Worm (Caenorhabditis elegans) whole organism, young adult: Measurements from ENCODE around the gene F09F7.6.
A peak's percentile ranks its signal among the peaks of the same experiment; 100 is the strongest.

Experiments used
- B0035.1 ChIP-seq: sonication (generic microtip); optimal IDR thresholded peaks from 2 replicates; lab custom pipeline; 2016; ENCODE audit warnings: missing genetic modification characterization, mild to moderate bottlenecking, missing compliant biosample characterization, missing genotype, missing genetic modification reagents
- B0336.3 ChIP-seq: fragments of 200-800 bp; sonication (Bioruptor generic); IDR thresholded peaks from 2 replicates; pipeline ENCODE4 v1.3.6; 2022; ENCODE audit warnings: missing genetic modification characterization, missing compliant biosample characterization
- C06A6.2 ChIP-seq: fragments of 200-800 bp; sonication (Bioruptor generic); conservative IDR thresholded peaks from 2 replicates; pipeline ENCODE4 v1.3.6; 2022; ENCODE audit warnings: missing genetic modification characterization, missing compliant biosample characterization
- C17E4.6 ChIP-seq: fragments of 200-800 bp; sonication (Bioruptor generic); IDR thresholded peaks from 2 replicates; pipeline ENCODE4 v1.3.6; 2022; ENCODE audit warnings: missing genetic modification reagents, missing genetic modification characterization, missing compliant biosample characterization
- D2030.7 ChIP-seq: fragments of 200-800 bp; sonication (Bioruptor generic); IDR thresholded peaks from 2 replicates; pipeline ENCODE4 v1.3.6; 2022; ENCODE audit warnings: missing genetic modification reagents, missing genetic modification characterization, missing compliant biosample characterization
- F10E7.11 ChIP-seq: sonication (generic microtip); optimal IDR thresholded peaks from 2 replicates; lab custom pipeline; 2017; ENCODE audit warnings: mild to moderate bottlenecking, missing genetic modification characterization, moderate library complexity, missing compliant biosample characterization
- F57A8.1 ChIP-seq: fragments of 200-800 bp; sonication (Bioruptor generic); optimal IDR thresholded peaks from 2 replicates; lab custom pipeline; 2018; ENCODE audit warnings: mild to moderate bottlenecking, missing genetic modification characterization, moderate library complexity, missing compliant biosample characterization
- F57C9.4 ChIP-seq: sonication (generic microtip); optimal IDR thresholded peaks from 2 replicates; lab custom pipeline; 2017; ENCODE audit warnings: mild to moderate bottlenecking, missing genetic modification characterization, missing compliant biosample characterization
- Y53F4B.3 ChIP-seq: fragments of 200-800 bp; sonication (Bioruptor generic); IDR thresholded peaks from 2 replicates; pipeline ENCODE4 v1.3.6; 2022; ENCODE audit warnings: missing genetic modification reagents, missing genetic modification characterization, missing compliant biosample characterization
- Y67H2A.10 ChIP-seq: fragments of 200-800 bp; sonication (Bioruptor generic); conservative IDR thresholded peaks from 2 replicates; pipeline ENCODE4 v1.3.6; 2022; ENCODE audit warnings: missing genetic modification reagents, missing genetic modification characterization, missing compliant biosample characterization
- akir-1 ChIP-seq: fragments of 200-800 bp; sonication (Bioruptor generic); optimal IDR thresholded peaks from 2 replicates; lab custom pipeline; 2018; ENCODE audit warnings: mild to moderate bottlenecking, missing genetic modification characterization, moderate library complexity, missing compliant biosample characterization
- aptf-2 ChIP-seq: fragments of 200-800 bp; sonication (Bioruptor generic); conservative IDR thresholded peaks from 2 replicates; pipeline ENCODE4 v1.3.6; 2022; ENCODE audit warnings: missing genetic modification reagents, missing genetic modification characterization, missing compliant biosample characterization
- aptf-3 ChIP-seq: fragments of 200-800 bp; sonication (Bioruptor generic); IDR thresholded peaks from 2 replicates; pipeline ENCODE4 v1.3.6; 2022; ENCODE audit warnings: missing genetic modification characterization, missing compliant biosample characterization
- athp-1 ChIP-seq: sonication (generic microtip); optimal IDR thresholded peaks from 2 replicates; lab custom pipeline; 2017; ENCODE audit warnings: mild to moderate bottlenecking, missing genetic modification characterization, missing compliant biosample characterization
- bed-1 ChIP-seq: fragments of 200-800 bp; sonication (Bioruptor generic); IDR thresholded peaks from 2 replicates; pipeline ENCODE4 v1.3.6; 2022; ENCODE audit warnings: missing genetic modification reagents, missing genetic modification characterization, missing compliant biosample characterization
- cebp-2 ChIP-seq: fragments of 200-800 bp; sonication (Bioruptor generic); IDR thresholded peaks from 2 replicates; pipeline ENCODE4 v1.3.6; 2022; ENCODE audit warnings: missing genetic modification characterization, missing compliant biosample characterization
- ceh-100 ChIP-seq: fragments of 200-800 bp; sonication (Bioruptor generic); IDR thresholded peaks from 2 replicates; pipeline ENCODE4 v1.3.6; 2022; ENCODE audit warnings: missing genetic modification reagents, missing genetic modification characterization, missing compliant biosample characterization
- ceh-58 ChIP-seq: fragments of 200-800 bp; sonication (Bioruptor generic); IDR thresholded peaks from 2 replicates; pipeline ENCODE4 v1.3.6; 2022; ENCODE audit warnings: missing genetic modification characterization, missing compliant biosample characterization
- ceh-79 ChIP-seq: sonication (generic microtip); optimal IDR thresholded peaks from 2 replicates; lab custom pipeline; 2017; ENCODE audit warnings: mild to moderate bottlenecking, missing genetic modification characterization, missing compliant biosample characterization
- chd-7 ChIP-seq: sonication (generic microtip); optimal IDR thresholded peaks from 2 replicates; lab custom pipeline; 2016; ENCODE audit warnings: mild to moderate bottlenecking, missing genetic modification characterization, moderate library complexity, missing compliant biosample characterization
- dpl-1 ChIP-seq: fragments of 150-350 bp; optimal IDR thresholded peaks from 2 replicates; lab custom pipeline; 2014; ENCODE audit warnings: missing biosample characterization, missing genetic modification reagents, missing genetic modification characterization
- ets-4 ChIP-seq: fragments of 200-800 bp; sonication (Bioruptor generic); optimal IDR thresholded peaks from 2 replicates; lab custom pipeline; 2018; ENCODE audit warnings: mild to moderate bottlenecking, missing genetic modification characterization, missing compliant biosample characterization
- him-1 ChIP-seq: sonication (generic microtip); optimal IDR thresholded peaks from 2 replicates; lab custom pipeline; 2016; ENCODE audit warnings: missing genotype, missing genetic modification reagents, missing genetic modification characterization, missing compliant biosample characterization
- hlh-12 ChIP-seq: sonication (generic microtip); optimal IDR thresholded peaks from 2 replicates; lab custom pipeline; 2016; ENCODE audit warnings: missing genetic modification characterization, missing compliant biosample characterization
- hlh-26 ChIP-seq: fragments of 200-800 bp; sonication (Bioruptor generic); conservative IDR thresholded peaks from 2 replicates; pipeline ENCODE4 v1.3.6; 2022; ENCODE audit warnings: missing genetic modification reagents, missing genetic modification characterization, missing compliant biosample characterization
- hmg-20 ChIP-seq: fragments of 200-800 bp; sonication (Bioruptor generic); IDR thresholded peaks from 2 replicates; pipeline ENCODE4 v1.3.6; 2022; ENCODE audit warnings: missing genetic modification reagents, missing genetic modification characterization, missing compliant biosample characterization
- hrde-1 ChIP-seq: sonication (generic microtip); optimal IDR thresholded peaks from 2 replicates; lab custom pipeline; 2016; ENCODE audit warnings: missing genetic modification characterization, mild to moderate bottlenecking, missing compliant biosample characterization, moderate library complexity, missing genotype, missing genetic modification reagents, borderline replicate concordance
- lin-26 ChIP-seq: fragments of 200-800 bp; sonication (Bioruptor generic); IDR thresholded peaks from 2 replicates; pipeline ENCODE4 v1.3.6; 2022; ENCODE audit warnings: missing genetic modification reagents, missing genetic modification characterization, missing compliant biosample characterization
- lin-35 ChIP-seq, 3 experiments: fragments of 150-350 bp in 2 of 3; sonication (generic microtip) in 1 of 3; optimal IDR thresholded peaks; 2 replicates each; lab custom pipeline; 2014 to 2018; ENCODE audit warnings: missing biosample characterization in 3 of 3, missing genetic modification characterization in 3 of 3, missing genetic modification reagents in 3 of 3
- lin-40 ChIP-seq: sonication (generic microtip); optimal IDR thresholded peaks from 2 replicates; lab custom pipeline; 2016; ENCODE audit warnings: missing genetic modification characterization, mild to moderate bottlenecking, missing compliant biosample characterization, missing genotype, missing genetic modification reagents
- lsl-1 ChIP-seq: fragments of 200-800 bp; sonication (Bioruptor generic); optimal IDR thresholded peaks from 2 replicates; lab custom pipeline; 2018; ENCODE audit warnings: mild to moderate bottlenecking, missing genetic modification characterization, moderate library complexity, missing compliant biosample characterization
- lsy-27 ChIP-seq: sonication (generic microtip); optimal IDR thresholded peaks from 2 replicates; lab custom pipeline; 2017; ENCODE audit warnings: missing genetic modification characterization, mild to moderate bottlenecking, missing compliant biosample characterization, antibody characterized with exemption, missing genotype, borderline replicate concordance; ENCODE audit not compliant: insufficient read depth
- madf-3 ChIP-seq: fragments of 200-800 bp; sonication (Bioruptor generic); IDR thresholded peaks from 2 replicates; pipeline ENCODE4 v1.3.6; 2022; ENCODE audit warnings: missing genetic modification reagents, missing genetic modification characterization, missing compliant biosample characterization
- madf-6 ChIP-seq: fragments of 200-800 bp; sonication (Bioruptor generic); IDR thresholded peaks from 2 replicates; pipeline ENCODE4 v1.3.6; 2022; ENCODE audit warnings: missing genetic modification reagents, missing genetic modification characterization, missing compliant biosample characterization
- mcd-1 ChIP-seq: fragments of 200-800 bp; sonication (Bioruptor generic); IDR thresholded peaks from 2 replicates; pipeline ENCODE4 v1.3.6; 2022; ENCODE audit warnings: missing genetic modification reagents, missing genetic modification characterization, missing compliant biosample characterization
- nhr-120 ChIP-seq: fragments of 200-800 bp; sonication (Bioruptor generic); IDR thresholded peaks from 2 replicates; pipeline ENCODE4 v1.3.6; 2022; ENCODE audit warnings: missing genetic modification characterization, missing compliant biosample characterization
- nhr-27 ChIP-seq: fragments of 200-800 bp; sonication (Bioruptor generic); optimal IDR thresholded peaks from 2 replicates; lab custom pipeline; 2018; ENCODE audit warnings: mild to moderate bottlenecking, missing genetic modification characterization, moderate library complexity, missing compliant biosample characterization
- nhr-90 ChIP-seq: sonication (generic microtip); optimal IDR thresholded peaks from 2 replicates; lab custom pipeline; 2016; ENCODE audit warnings: missing genotype, mild to moderate bottlenecking, missing genetic modification characterization, missing compliant biosample characterization
- repo-1 ChIP-seq: sonication (generic microtip); optimal IDR thresholded peaks from 2 replicates; lab custom pipeline; 2017; ENCODE audit warnings: mild to moderate bottlenecking, missing genetic modification characterization, missing compliant biosample characterization
- sdz-38 ChIP-seq: sonication (generic microtip); optimal IDR thresholded peaks from 2 replicates; lab custom pipeline; 2016; ENCODE audit warnings: missing genotype, missing genetic modification characterization, missing compliant biosample characterization
- snpc-1.1 ChIP-seq: sonication (generic microtip); optimal IDR thresholded peaks from 2 replicates; lab custom pipeline; 2017; ENCODE audit warnings: missing genetic modification characterization, mild to moderate bottlenecking, missing compliant biosample characterization, antibody characterized with exemption, moderate library complexity, missing genotype, missing genetic modification reagents; ENCODE audit not compliant: insufficient read depth
- sptf-2 ChIP-seq: fragments of 200-800 bp; sonication (Bioruptor generic); optimal IDR thresholded peaks from 2 replicates; lab custom pipeline; 2018; ENCODE audit warnings: mild to moderate bottlenecking, missing genetic modification characterization, missing compliant biosample characterization
- tbp1 ChIP-seq: fragments of 200-800 bp; sonication (Bioruptor generic); optimal IDR thresholded peaks from 2 replicates; lab custom pipeline; 2018; ENCODE audit warnings: mild to moderate bottlenecking, missing genetic modification characterization, missing compliant biosample characterization
- unc-130 ChIP-seq: sonication (generic microtip); optimal IDR thresholded peaks from 2 replicates; lab custom pipeline; 2016; ENCODE audit warnings: missing genetic modification reagents, missing genetic modification characterization, missing compliant biosample characterization
- unc-62 ChIP-seq: fragments of 150-350 bp; optimal IDR thresholded peaks from 2 replicates; lab custom pipeline; 2014; ENCODE audit warnings: missing biosample characterization, missing genetic modification reagents, missing genetic modification characterization
- zfh-2 ChIP-seq: fragments of 200-800 bp; sonication (Bioruptor generic); conservative IDR thresholded peaks from 2 replicates; pipeline ENCODE4 v1.3.6; 2022; ENCODE audit warnings: missing genetic modification reagents, missing genetic modification characterization, missing compliant biosample characterization
- ztf-26 ChIP-seq: sonication (generic microtip); optimal IDR thresholded peaks from 2 replicates; lab custom pipeline; 2017; ENCODE audit warnings: missing genetic modification characterization, missing compliant biosample characterization
- ztf-28 ChIP-seq: fragments of 200-800 bp; sonication (Bioruptor generic); IDR thresholded peaks from 2 replicates; pipeline ENCODE4 v1.3.6; 2022; ENCODE audit warnings: missing genetic modification reagents, missing genetic modification characterization, missing compliant biosample characterization
- ztf-6 ChIP-seq: fragments of 200-800 bp; sonication (Bioruptor generic); IDR thresholded peaks from 2 replicates; pipeline ENCODE4 v1.3.6; 2022; ENCODE audit warnings: missing genetic modification reagents, missing genetic modification characterization, missing compliant biosample characterization

Gene F09F7.6

DNA sequence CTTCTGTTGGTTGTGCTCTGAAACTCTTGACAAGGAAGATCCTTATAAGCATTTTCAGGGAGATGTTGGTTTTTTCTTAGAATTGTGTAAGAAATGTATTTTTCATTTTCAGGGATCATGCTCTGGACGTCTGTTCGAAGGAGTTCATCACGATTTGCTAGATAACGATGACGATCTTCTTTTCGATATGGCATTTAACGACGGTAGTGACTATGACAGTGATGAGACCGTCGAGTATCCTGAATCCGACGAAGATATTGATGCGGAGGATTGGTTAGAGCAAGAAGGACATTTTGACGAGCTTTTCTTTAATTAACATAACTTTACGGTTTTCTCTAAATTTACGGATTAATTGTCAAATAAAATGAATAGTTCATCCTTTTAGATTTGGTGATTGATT, 36.8 kb upstream of the F09F7.6 start (continued):
- TF ChIP-seq madf-3 (0 out of 2 replicates have a peak, but pooled peaks have one; percentile 32), lin-35 (GFP tag; optimal IDR thresholded peaks at IDR 0.05; lab: Kevin White, UChicago) (peak in 1 of 3 experiments; percentile 26), ceh-100 (GFP tag; lab: Robert Waterston, UW) (no peak), ztf-26 (tag; lab: Kevin White, UChicago) (no peak), C17E4.6 (GFP tag; lab: Robert Waterston, UW) (0 out of 2 replicates have a peak, but pooled peaks have one; percentile 31), lsl-1 (GFP tag; lab: Kevin White, UChicago) (peak; percentile 24), tbp1 (GFP tag; lab: Kevin White, UChicago) (peak; percentile 9), ceh-58 (GFP tag; lab: Robert Waterston, UW) (0 out of 2 replicates have a peak, but pooled peaks have one; percentile 50), mcd-1 (GFP tag; lab: Robert Waterston, UW) (no peak), Y53F4B.3 (GFP tag; lab: Robert Waterston, UW) (no peak), F57C9.4 (no peak), repo-1 (tag; lab: Kevin White, UChicago) (peak; percentile 74), ets-4 (GFP tag; lab: Kevin White, UChicago) (no peak), nhr-120 (GFP tag; lab: Robert Waterston, UW) (no peak), sptf-2 (GFP tag; lab: Kevin White, UChicago) (no peak), hrde-1 (tag; lab: Kevin White, UChicago) (peak; percentile 59), aptf-3 (GFP tag; lab: Robert Waterston, UW) (no peak), madf-6 (GFP tag; lab: Robert Waterston, UW) (peak; percentile 52), B0035.1 (tag; lab: Kevin White, UChicago) (no peak), dpl-1 (GFP tag; lab: Kevin White, UChicago) (no peak), Y67H2A.10 (no peak), ceh-79 (no peak), cebp-2 (GFP tag; lab: Robert Waterston, UW) (no peak), F10E7.11 (no peak), nhr-27 (tag; lab: Kevin White, UChicago) (no peak), athp-1 (tag; lab: Kevin White, UChicago) (no peak), unc-130 (GFP tag; lab: Kevin White, UChicago) (no peak), hlh-26 (GFP tag; lab: Robert Waterston, UW) (no peak), sdz-38 (tag; lab: Kevin White, UChicago) (no peak), D2030.7 (GFP tag; lab: Robert Waterston, UW) (peak; percentile 43; the same call in 1 of the 2 replicates), unc-62 (GFP tag; lab: Kevin White, UChicago) (no peak), lin-40 (no peak), aptf-2 (no peak), F57A8.1 (GFP tag; lab: Kevin White, UChicago) (no peak), ztf-6 (GFP tag; lab: Robert Waterston, UW) (no peak), chd-7 (tag; lab: Kevin White, UChicago) (no peak), him-1 (peak; percentile 30), snpc-1.1 (tag; lab: Kevin White, UChicago) (no peak), C06A6.2 (no peak), lsy-27 (no peak), hlh-12 (tag; lab: Kevin White, UChicago) (no peak), B0336.3 (GFP tag; lab: Robert Waterston, UW) (peak; percentile 68), bed-1 (no peak), akir-1 (no peak), nhr-90 (tag; lab: Kevin White, UChicago) (no peak), ztf-28 (GFP tag; lab: Robert Waterston, UW) (no peak), zfh-2 (GFP tag; lab: Robert Waterston, UW) (no peak), lin-26 (no peak; the same call in 1 of the 2 replicates), hmg-20 (GFP tag; lab: Robert Waterston, UW) (no peak)
